Worm (Caenorhabditis elegans) whole organism, L4 larva: ENCODE results near the gene grd-8.

Source experiments
- ceh-44 ChIP-seq: fragments of 200-800 bp; sonication (Bioruptor generic); IDR thresholded peaks from 2 replicates; pipeline ENCODE4 v1.3.6; 2022; ENCODE audit warnings: missing genetic modification reagents, missing genetic modification characterization, missing compliant biosample characterization
- dpl-1 ChIP-seq: fragments of 150-350 bp; optimal IDR thresholded peaks from 2 replicates; lab custom pipeline; 2014; ENCODE audit warnings: missing biosample characterization, missing genetic modification reagents, missing genetic modification characterization
- fkh-10 ChIP-seq: fragments of 150-350 bp; optimal IDR thresholded peaks from 2 replicates; lab custom pipeline; 2014; ENCODE audit warnings: missing biosample characterization, missing genetic modification reagents, missing genetic modification characterization

DNA sequence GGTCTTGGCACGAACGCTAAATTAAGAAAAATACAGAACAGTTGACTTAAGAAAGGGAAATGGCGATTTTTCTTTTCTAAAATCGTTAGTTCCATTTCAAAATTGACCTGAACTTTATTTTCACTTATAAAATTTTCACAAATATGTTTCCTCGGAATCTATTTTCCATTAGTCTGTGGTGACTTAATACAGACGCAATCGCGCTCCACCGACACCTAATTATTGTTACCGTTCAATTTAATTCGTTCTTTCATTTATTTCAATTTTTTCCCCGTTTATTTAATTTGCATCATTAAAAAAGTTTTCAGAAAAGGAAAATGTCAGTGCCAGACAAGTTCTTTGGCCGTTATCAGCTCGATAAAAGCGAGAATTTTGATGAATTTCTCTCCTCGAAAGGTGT is 22.1 kb upstream of the grd-8 start, which contains the start of gene lbp-4:
- TF ChIP-seq dpl-1 (GFP tag; lab: Kevin White, UChicago): peak; percentile 23
- TF ChIP-seq fkh-10 (GFP tag; lab: Kevin White, UChicago): no peak
- no peak for TF ChIP-seq ceh-44 (GFP tag; lab: Robert Waterston, UW)
